Worm (Caenorhabditis elegans): Measurements from ENCODE around the gene F44E5.17.

ce11 chrII:11751615-11752174, 3.3 kb upstream of the F44E5.17 start:
- no peak for TF ChIP-seq klf-2 (GFP tag; conservative IDR thresholded peaks at IDR 0.05)
- TF ChIP-seq flt-1 (GFP tag; IDR thresholded peaks at IDR 0.05) = no peak
- no peak for TF ChIP-seq tab-1 (GFP tag; IDR thresholded peaks at IDR 0.05)
